Worm (Caenorhabditis elegans) whole organism, L2 larva: Measurements from ENCODE around the gene W02D7.8.

Experiments used
- R02D3.7 ChIP-seq: fragments of 150-350 bp; optimal IDR thresholded peaks from 2 replicates; lab custom pipeline; 2014; ENCODE audit warnings: missing biosample characterization, missing genetic modification characterization
- ZK546.5 ChIP-seq: sonication (generic microtip); optimal IDR thresholded peaks from 2 replicates; lab custom pipeline; 2017; ENCODE audit warnings: missing biosample characterization, missing genetic modification characterization
- ama-1 ChIP-seq: fragments of 150-350 bp; optimal IDR thresholded peaks from 2 replicates; lab custom pipeline; 2018; ENCODE audit warnings: inconsistent platforms
- elt-1 ChIP-seq: fragments of 150-350 bp; optimal IDR thresholded peaks from 2 replicates; lab custom pipeline; 2014; ENCODE audit warnings: missing biosample characterization, missing genetic modification characterization
- fos-1 ChIP-seq: fragments of 150-350 bp; optimal IDR thresholded peaks from 2 replicates; lab custom pipeline; 2014; ENCODE audit warnings: missing biosample characterization, missing genetic modification characterization
- lin-13 ChIP-seq: fragments of 150-350 bp; optimal IDR thresholded peaks from 2 replicates; lab custom pipeline; 2014; ENCODE audit warnings: missing biosample characterization, missing genetic modification reagents, missing genetic modification characterization
- lin-39 ChIP-seq: fragments of 150-350 bp; optimal IDR thresholded peaks from 2 replicates; lab custom pipeline; 2014; ENCODE audit warnings: missing biosample characterization, missing genetic modification reagents, missing genetic modification characterization
- mdl-1 ChIP-seq, 2 experiments: fragments of 150-350 bp in 1 of 2; sonication (generic microtip) in 1 of 2; optimal IDR thresholded peaks; 2 replicates each; lab custom pipeline; 2017; ENCODE audit warnings: missing biosample characterization in 2 of 2, missing genetic modification characterization in 2 of 2
- nhr-11 ChIP-seq: fragments of 150-350 bp; optimal IDR thresholded peaks from 2 replicates; lab custom pipeline; 2014; ENCODE audit warnings: missing biosample characterization, missing genetic modification characterization
- skn-1 ChIP-seq: sonication (generic microtip); optimal IDR thresholded peaks from 2 replicates; lab custom pipeline; 2017; ENCODE audit warnings: missing biosample characterization, missing genetic modification characterization
- unc-39 ChIP-seq: fragments of 150-350 bp; optimal IDR thresholded peaks from 2 replicates; lab custom pipeline; 2014; ENCODE audit warnings: missing biosample characterization, missing genetic modification characterization
- unc-62 ChIP-seq: fragments of 150-350 bp; optimal IDR thresholded peaks from 2 replicates; lab custom pipeline; 2014; ENCODE audit warnings: missing biosample characterization, missing genetic modification reagents, missing genetic modification characterization
- ztf-11 ChIP-seq: sonication (generic microtip); optimal IDR thresholded peaks from 2 replicates; lab custom pipeline; 2017; ENCODE audit warnings: missing biosample characterization, missing genetic modification characterization
- ztf-4 ChIP-seq: fragments of 150-350 bp; optimal IDR thresholded peaks from 2 replicates; lab custom pipeline; 2014; ENCODE audit warnings: missing biosample characterization, missing genetic modification characterization

ce11 chrV:8281646-8282045, 24.6 kb downstream of the W02D7.8 start:
- TF ChIP-seq ztf-4 (tag; lab: Kevin White, UChicago) (no peak), R02D3.7 (tag; lab: Kevin White, UChicago) (no peak), mdl-1 (tag; optimal IDR thresholded peaks at IDR 0.05; lab: Kevin White, UChicago) (no peak), unc-62 (GFP tag; lab: Kevin White, UChicago) (no peak), skn-1 (no peak), unc-39 (tag; lab: Kevin White, UChicago) (no peak), elt-1 (tag; lab: Kevin White, UChicago) (no peak), lin-13 (GFP tag; lab: Kevin White, UChicago) (no peak), ZK546.5 (tag; lab: Kevin White, UChicago) (no peak), fos-1 (tag; lab: Kevin White, UChicago) (no peak), ztf-11 (no peak), nhr-11 (tag; lab: Kevin White, UChicago) (no peak), ama-1 (lab: Kevin White, UChicago) (no peak), lin-39 (tag; lab: Kevin White, UChicago) (no peak)
